Fruit fly (Drosophila melanogaster): ENCODE measurements around the gene CG42507.

DNA sequence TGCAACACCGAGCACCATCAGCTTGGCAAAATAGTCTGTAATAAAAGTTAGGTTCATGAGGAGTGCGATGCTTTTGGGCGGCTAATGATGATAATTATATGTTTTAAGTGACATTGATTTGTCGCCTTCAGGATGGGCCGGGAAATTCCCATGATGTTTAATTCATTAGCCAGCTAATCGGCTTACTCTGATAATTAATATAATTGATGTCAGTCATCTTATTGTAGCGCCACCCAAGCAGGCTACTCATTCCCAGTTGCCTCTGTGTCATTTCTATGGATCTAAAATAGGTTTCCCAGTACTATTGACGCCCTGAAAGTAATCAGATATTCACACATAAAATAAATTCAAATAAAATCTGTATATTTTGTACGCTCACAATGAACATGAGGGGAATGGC lies 52.6 kb downstream of the CG42507 start, which contains the start of gene CG13476:
- TF ChIP-seq D19B (GFP tag; optimal IDR thresholded peaks at IDR 0.05) = no peak
- no peak for TF ChIP-seq CG42726 (GFP tag; IDR thresholded peaks at IDR 0.05; ENCODE audit: partially characterized antibody)
- no peak for TF ChIP-seq Scr (GFP tag; IDR thresholded peaks at IDR 0.05; ENCODE audit: partially characterized antibody)
- TF ChIP-seq Bteb2 (GFP tag; optimal IDR thresholded peaks at IDR 0.05) = no peak
